Fruit fly (Drosophila melanogaster): ENCODE data around the gene grn.
A peak's percentile ranks its signal among the peaks of the same experiment; 100 is the strongest.

The grn gene

dm6 chr3R:8171489-8172161 lies 9.6 kb downstream of the grn start (continued):
- no peak for TF ChIP-seq slp2 (GFP tag; optimal IDR thresholded peaks at IDR 0.05)
- no peak for TF ChIP-seq sc (optimal IDR thresholded peaks at IDR 0.05)
- TF ChIP-seq sc (GFP tag; optimal IDR thresholded peaks at IDR 0.05), result peak; percentile 19
- TF ChIP-seq B-H2 (GFP tag; optimal IDR thresholded peaks at IDR 0.05), result no peak
- TF ChIP-seq CG33557 (GFP tag; optimal IDR thresholded peaks at IDR 0.05), result peak; percentile 37
- no peak for TF ChIP-seq CG10147 (GFP tag; optimal IDR thresholded peaks at IDR 0.05)
- TF ChIP-seq CG18764 (GFP tag; optimal IDR thresholded peaks at IDR 0.05), result no peak
- TF ChIP-seq HLH3B (GFP tag; IDR thresholded peaks at IDR 0.05), result peak; percentile 48
- no peak for TF ChIP-seq eyg (GFP tag; optimal IDR thresholded peaks at IDR 0.05)
- peak; percentile 47 for TF ChIP-seq CG17359 (tag; optimal IDR thresholded peaks at IDR 0.05)
- TF ChIP-seq sim (GFP tag; IDR thresholded peaks at IDR 0.05), result no peak
- no peak for TF ChIP-seq CG33213 (GFP tag; optimal IDR thresholded peaks at IDR 0.05)
- TF ChIP-seq Jarid2 (GFP tag; optimal IDR thresholded peaks at IDR 0.05), result no peak
- TF ChIP-seq dpn (GFP tag; optimal IDR thresholded peaks at IDR 0.05), result peak; percentile 20 to 36
- TF ChIP-seq Optix (GFP tag; IDR thresholded peaks at IDR 0.05), result no peak
- no peak for TF ChIP-seq CG4328 (GFP tag; optimal IDR thresholded peaks at IDR 0.05)
- no peak for TF ChIP-seq cato (GFP tag; optimal IDR thresholded peaks at IDR 0.05; ENCODE audit: borderline replicate concordance)
- TF ChIP-seq slbo (GFP tag; IDR thresholded peaks at IDR 0.05), result peak; percentile 32; the same call in 1 of the 2 replicates
- no peak for TF ChIP-seq CG12659 (GFP tag; optimal IDR thresholded peaks at IDR 0.05)
- TF ChIP-seq oc (tag; optimal IDR thresholded peaks at IDR 0.05), result peak; percentile 31
- no peak for TF ChIP-seq CG31388 (GFP tag; optimal IDR thresholded peaks at IDR 0.05)
- TF ChIP-seq sisA (GFP tag; IDR thresholded peaks at IDR 0.05), result peak; percentile 42; the same call in 1 of the 2 replicates
- TF ChIP-seq CG11504 (tag; optimal IDR thresholded peaks at IDR 0.05), result peak; percentile 74
- TF ChIP-seq CG9817 (tag; optimal IDR thresholded peaks at IDR 0.05), result no peak
- TF ChIP-seq lola (GFP tag; optimal IDR thresholded peaks at IDR 0.05), result peak in 1 of 3 experiments; percentile 40
- TF ChIP-seq cas (GFP tag; IDR thresholded peaks at IDR 0.05), result no peak
- TF ChIP-seq CG9797 (GFP tag; optimal IDR thresholded peaks at IDR 0.05), result no peak
- TF ChIP-seq zf30C (GFP tag; optimal IDR thresholded peaks at IDR 0.05), result peak; percentile 63
- TF ChIP-seq GATAe (GFP tag; conservative IDR thresholded peaks at IDR 0.05), result no peak
- peak; percentile 57 for TF ChIP-seq CG10366 (GFP tag; IDR thresholded peaks at IDR 0.05)
- TF ChIP-seq slou (GFP tag; optimal IDR thresholded peaks at IDR 0.05), result no peak
- no peak for TF ChIP-seq TFAM (GFP tag; optimal IDR thresholded peaks at IDR 0.05)
- no peak for TF ChIP-seq crc (GFP tag; optimal IDR thresholded peaks at IDR 0.05)
- TF ChIP-seq Doc2 (GFP tag; IDR thresholded peaks at IDR 0.05), result no peak
- TF ChIP-seq otp (GFP tag; IDR thresholded peaks at IDR 0.05), result peak; percentile 61; the same call in 1 of the 3 replicates
- no peak for TF ChIP-seq Max (GFP tag; optimal IDR thresholded peaks at IDR 0.05)
- TF ChIP-seq CG4360 (GFP tag; IDR thresholded peaks at IDR 0.05), result no peak
- TF ChIP-seq chn (GFP tag; optimal IDR thresholded peaks at IDR 0.05), result peak; percentile 6
- peak; percentile 22; the same call in 1 of the 2 replicates for TF ChIP-seq wor (GFP tag; IDR thresholded peaks at IDR 0.05)
- no peak for TF ChIP-seq Oaz (GFP tag; IDR thresholded peaks at IDR 0.05)
- peak; percentile 49 for TF ChIP-seq CG10959 (GFP tag; IDR thresholded peaks at IDR 0.05)
- TF ChIP-seq Fer3 (tag; optimal IDR thresholded peaks at IDR 0.05), result no peak
- peak; percentile 91 for TF ChIP-seq sens (GFP tag)
- peak; percentile 79 for TF ChIP-seq Ets65A (GFP tag)
- TF ChIP-seq ase (GFP tag; IDR thresholded peaks at IDR 0.05), result 0 out of 3 replicates have a peak, but pooled peaks have one; percentile 32
- no peak for TF ChIP-seq CG11085 (GFP tag; IDR thresholded peaks at IDR 0.05)
- peak; percentile 51 for TF ChIP-seq dysf (GFP tag; IDR thresholded peaks at IDR 0.05)
- no peak for TF ChIP-seq HLH4C (GFP tag; IDR thresholded peaks at IDR 0.05; ENCODE audit: partially characterized antibody)
- no peak for TF ChIP-seq pzg (GFP tag; optimal IDR thresholded peaks at IDR 0.05)
- TF ChIP-seq HmgZ (tag; optimal IDR thresholded peaks at IDR 0.05), result no peak
- TF ChIP-seq ttk (GFP tag; IDR thresholded peaks at IDR 0.05), result peak; percentile 56

Data from whole organism, embryonic.